Worm (Caenorhabditis elegans): ENCODE data around the gene grl-26.

- TF ChIP-seq die-1 (tag; optimal IDR thresholded peaks at IDR 0.05) (no peak), Y56A3A.18 (GFP tag; IDR thresholded peaks at IDR 0.05) (no peak), atf-7 (tag; optimal IDR thresholded peaks at IDR 0.05) (no peak), unc-130 (GFP tag; optimal IDR thresholded peaks at IDR 0.05) (no peak), repo-1 (tag; optimal IDR thresholded peaks at IDR 0.05) (no peak), Y79H2A.3 (GFP tag; conservative IDR thresholded peaks at IDR 0.05) (no peak), ceh-100 (GFP tag; IDR thresholded peaks at IDR 0.05) (no peak), ztf-25 (GFP tag; IDR thresholded peaks at IDR 0.05) (no peak), tlf-1 (GFP tag; optimal IDR thresholded peaks at IDR 0.05) (no peak), snpc-4 (GFP tag; optimal IDR thresholded peaks at IDR 0.05) (no peak), snpc-4 (tag; optimal IDR thresholded peaks at IDR 0.05) (no peak), unc-62 (GFP tag; optimal IDR thresholded peaks at IDR 0.05) (no peak), ekl-4 (GFP tag; IDR thresholded peaks at IDR 0.05) (no peak), madf-10 (tag; optimal IDR thresholded peaks at IDR 0.05) (no peak), madf-8 (GFP tag; conservative IDR thresholded peaks at IDR 0.05) (no peak)
Measured at ce11 chrIV:343279-343678, 20.7 kb upstream of the grl-26 start.

Measured in whole organism, young adult.